Worm (Caenorhabditis elegans) whole organism, mixed stage, embryonic: Measurements from ENCODE around the gene mtp-18.

Source experiments
- bed-3 ChIP-seq: fragments of 200-800 bp; sonication (Bioruptor generic); optimal IDR thresholded peaks from 3 replicates; lab custom pipeline; 2018; ENCODE audit warnings: mild to moderate bottlenecking, missing genetic modification characterization, moderate library complexity, missing compliant biosample characterization
- blmp-1 ChIP-seq: fragments of 150-350 bp; optimal IDR thresholded peaks from 2 replicates; lab custom pipeline; 2014; ENCODE audit warnings: missing biosample characterization, missing genetic modification characterization
- ceh-39 ChIP-seq: fragments of 150-350 bp; optimal IDR thresholded peaks from 2 replicates; lab custom pipeline; 2014; ENCODE audit warnings: missing biosample characterization, missing genetic modification characterization
- ceh-43 ChIP-seq: fragments of 200-800 bp; sonication (Bioruptor generic); optimal IDR thresholded peaks from 2 replicates; lab custom pipeline; 2018; ENCODE audit warnings: mild to moderate bottlenecking, missing genetic modification characterization, moderate library complexity, missing compliant biosample characterization
- ceh-83 ChIP-seq: fragments of 200-800 bp; sonication (Bioruptor generic); optimal IDR thresholded peaks from 2 replicates; lab custom pipeline; 2018; ENCODE audit warnings: mild to moderate bottlenecking, missing genetic modification characterization, missing compliant biosample characterization
- ces-1 ChIP-seq: fragments of 150-350 bp; optimal IDR thresholded peaks from 2 replicates; lab custom pipeline; 2014; ENCODE audit warnings: missing biosample characterization, missing genetic modification reagents, missing genetic modification characterization
- cnd-1 ChIP-seq: fragments of 200-800 bp; sonication (Bioruptor generic); optimal IDR thresholded peaks from 2 replicates; lab custom pipeline; 2018; ENCODE audit warnings: mild to moderate bottlenecking, missing genetic modification characterization, missing compliant biosample characterization
- drap-1 ChIP-seq: fragments of 200-800 bp; sonication (Bioruptor generic); optimal IDR thresholded peaks from 3 replicates; lab custom pipeline; 2018; ENCODE audit warnings: mild to moderate bottlenecking, missing genetic modification characterization, missing compliant biosample characterization
- elt-1 ChIP-seq: sonication (generic microtip); optimal IDR thresholded peaks from 2 replicates; lab custom pipeline; 2017; ENCODE audit warnings: missing genetic modification characterization, mild to moderate bottlenecking, missing compliant biosample characterization, antibody characterized with exemption, moderate library complexity, borderline replicate concordance; ENCODE audit not compliant: insufficient read depth
- elt-3 ChIP-seq: fragments of 150-350 bp; optimal IDR thresholded peaks from 2 replicates; lab custom pipeline; 2014; ENCODE audit warnings: missing biosample characterization, missing genetic modification characterization
- flh-1 ChIP-seq: fragments of 200-800 bp; sonication (Bioruptor generic); optimal IDR thresholded peaks from 2 replicates; lab custom pipeline; 2018; ENCODE audit warnings: mild to moderate bottlenecking, missing genetic modification characterization, moderate library complexity, missing compliant biosample characterization
- ham-2 ChIP-seq: fragments of 200-800 bp; sonication (Bioruptor generic); optimal IDR thresholded peaks from 2 replicates; lab custom pipeline; 2018; ENCODE audit warnings: mild to moderate bottlenecking, missing genetic modification characterization, missing compliant biosample characterization
- hlh-1 ChIP-seq: fragments of 150-350 bp; optimal IDR thresholded peaks from 2 replicates; lab custom pipeline; 2014; ENCODE audit warnings: missing biosample characterization, missing genetic modification reagents, missing genetic modification characterization
- lin-13 ChIP-seq: fragments of 150-350 bp; optimal IDR thresholded peaks from 2 replicates; lab custom pipeline; 2014; ENCODE audit warnings: missing biosample characterization, missing genetic modification characterization
- lsy-2 ChIP-seq: fragments of 150-350 bp; optimal IDR thresholded peaks from 2 replicates; lab custom pipeline; 2014; ENCODE audit warnings: missing biosample characterization, missing genetic modification characterization
- mab-5 ChIP-seq: fragments of 150-350 bp; optimal IDR thresholded peaks from 2 replicates; lab custom pipeline; 2014; ENCODE audit warnings: missing biosample characterization, missing genetic modification characterization
- mls-2 ChIP-seq: sonication (generic microtip); optimal IDR thresholded peaks from 2 replicates; lab custom pipeline; 2016; ENCODE audit warnings: mild to moderate bottlenecking, missing genetic modification characterization, moderate library complexity, missing compliant biosample characterization
- nhr-12 ChIP-seq: fragments of 150-350 bp; optimal IDR thresholded peaks from 2 replicates; lab custom pipeline; 2014; ENCODE audit warnings: missing biosample characterization, missing genetic modification characterization
- nhr-2 ChIP-seq: fragments of 150-350 bp; optimal IDR thresholded peaks from 2 replicates; lab custom pipeline; 2014; ENCODE audit warnings: missing biosample characterization, missing genetic modification characterization
- nhr-237 ChIP-seq: fragments of 150-350 bp; optimal IDR thresholded peaks from 2 replicates; lab custom pipeline; 2014; ENCODE audit warnings: missing biosample characterization, missing genetic modification characterization
- nhr-76 ChIP-seq: sonication (generic microtip); optimal IDR thresholded peaks from 2 replicates; lab custom pipeline; 2017; ENCODE audit warnings: missing biosample characterization, missing genetic modification characterization
- pha-4 ChIP-seq: fragments of 150-350 bp; optimal IDR thresholded peaks from 2 replicates; lab custom pipeline; 2018; ENCODE audit warnings: missing biosample characterization, missing genetic modification reagents, missing genetic modification characterization
- sem-2 ChIP-seq: fragments of 200-800 bp; sonication (Bioruptor generic); optimal IDR thresholded peaks from 2 replicates; lab custom pipeline; 2018; ENCODE audit warnings: mild to moderate bottlenecking, missing genetic modification characterization, missing compliant biosample characterization
- snpc-4 ChIP-seq: fragments of 150-350 bp; optimal IDR thresholded peaks from 2 replicates; lab custom pipeline; 2014; ENCODE audit warnings: missing biosample characterization, missing genetic modification characterization
- sptf-1 ChIP-seq: sonication (generic microtip); optimal IDR thresholded peaks from 2 replicates; lab custom pipeline; 2017; ENCODE audit warnings: mild to moderate bottlenecking, missing genetic modification characterization, moderate library complexity, missing compliant biosample characterization
- tbx-8 ChIP-seq: fragments of 200-800 bp; sonication (Bioruptor generic); optimal IDR thresholded peaks from 2 replicates; lab custom pipeline; 2018; ENCODE audit warnings: mild to moderate bottlenecking, missing genetic modification characterization, moderate library complexity, missing compliant biosample characterization
- unc-120 ChIP-seq: sonication (generic microtip); optimal IDR thresholded peaks from 2 replicates; lab custom pipeline; 2017; ENCODE audit warnings: missing genetic modification characterization, missing compliant biosample characterization; ENCODE audit not compliant: poor library complexity, severe bottlenecking
- unc-62 ChIP-seq: fragments of 150-350 bp; optimal IDR thresholded peaks from 2 replicates; lab custom pipeline; 2014; ENCODE audit warnings: missing biosample characterization, missing genetic modification reagents, missing genetic modification characterization
- ztf-11 ChIP-seq: fragments of 150-350 bp; optimal IDR thresholded peaks from 2 replicates; lab custom pipeline; 2014; ENCODE audit warnings: missing biosample characterization, missing genetic modification characterization

The mtp-18 gene

ce11 chrX:6203315-6203714, 2.9 kb downstream of the mtp-18 start:
- no peak for TF ChIP-seq drap-1 (GFP tag; lab: Kevin White, UChicago)
- no peak for TF ChIP-seq mab-5
- TF ChIP-seq elt-1 (tag; lab: Kevin White, UChicago), result no peak
- no peak for TF ChIP-seq nhr-76 (tag; lab: Kevin White, UChicago)

- TF ChIP-seq mab-5 (no peak), ces-1 (GFP tag; lab: Kevin White, UChicago) (no peak), sptf-1 (tag; lab: Kevin White, UChicago) (no peak), ceh-83 (GFP tag; lab: Kevin White, UChicago) (no peak), nhr-2 (no peak), unc-62 (GFP tag; lab: Kevin White, UChicago) (no peak), ztf-11 (tag; lab: Kevin White, UChicago) (no peak), blmp-1 (tag; lab: Kevin White, UChicago) (no peak)
These were observed 3.4 kb downstream of the mtp-18 start for ce11 chrX:6202809-6203208.

- no peak for TF ChIP-seq ham-2
- TF ChIP-seq elt-3 (tag; lab: Kevin White, UChicago), result no peak
- no peak for TF ChIP-seq snpc-4 (tag; lab: Kevin White, UChicago)
- TF ChIP-seq ces-1 (GFP tag; lab: Kevin White, UChicago), result no peak
- no peak for TF ChIP-seq mab-5
- TF ChIP-seq tbx-8 (GFP tag; lab: Kevin White, UChicago), result no peak
- no peak for TF ChIP-seq sem-2 (GFP tag; lab: Kevin White, UChicago)
- no peak for TF ChIP-seq ceh-39
- no peak for TF ChIP-seq ztf-11 (tag; lab: Kevin White, UChicago)
- TF ChIP-seq nhr-2, result no peak
- TF ChIP-seq hlh-1 (tag; lab: Kevin White, UChicago), result no peak
These were observed 4.7 kb downstream of the mtp-18 start for ce11 chrX:6201542-6201941.

ce11 chrX:6196627-6197026, 9.6 kb downstream of the mtp-18 start, which contains the start of gene daf-9:
Gene daf-9, plus strand, starts transcription at chrX:6196927.
- TF ChIP-seq drap-1 (GFP tag; lab: Kevin White, UChicago) (no peak), nhr-2 (no peak), blmp-1 (tag; lab: Kevin White, UChicago) (no peak), ces-1 (GFP tag; lab: Kevin White, UChicago) (no peak), lsy-2 (tag; lab: Kevin White, UChicago) (no peak), elt-3 (tag; lab: Kevin White, UChicago) (no peak), cnd-1 (tag; lab: Kevin White, UChicago) (no peak), unc-62 (GFP tag; lab: Kevin White, UChicago) (no peak), flh-1 (GFP tag; lab: Kevin White, UChicago) (no peak), mab-5 (no peak), pha-4 (tag; lab: Kevin White, UChicago) (no peak), ceh-43 (GFP tag; lab: Kevin White, UChicago) (no peak)

- no peak for TF ChIP-seq lin-13
- TF ChIP-seq unc-62 (GFP tag; lab: Kevin White, UChicago), result no peak
- no peak for TF ChIP-seq nhr-237 (tag; lab: Kevin White, UChicago)
- TF ChIP-seq ceh-43 (GFP tag; lab: Kevin White, UChicago), result no peak
- no peak for TF ChIP-seq elt-3 (tag; lab: Kevin White, UChicago)
- no peak for TF ChIP-seq nhr-2
- TF ChIP-seq tbx-8 (GFP tag; lab: Kevin White, UChicago), result no peak
- TF ChIP-seq unc-120 (tag; lab: Kevin White, UChicago), result no peak
- no peak for TF ChIP-seq nhr-12 (tag; lab: Kevin White, UChicago)
- no peak for TF ChIP-seq elt-1 (tag; lab: Kevin White, UChicago)
- TF ChIP-seq pha-4 (tag; lab: Kevin White, UChicago), result no peak
- no peak for TF ChIP-seq sem-2 (GFP tag; lab: Kevin White, UChicago)
- TF ChIP-seq ztf-11 (tag; lab: Kevin White, UChicago), result no peak
- TF ChIP-seq blmp-1 (tag; lab: Kevin White, UChicago), result no peak
- TF ChIP-seq mls-2 (tag; lab: Kevin White, UChicago), result no peak
- no peak for TF ChIP-seq ham-2
These were observed 11.9 kb downstream of the mtp-18 start, which contains the start of gene ceh-54 for ce11 chrX:6194191-6194724. Gene ceh-54, minus strand, starts transcription at chrX:6194241.

ce11 chrX:6189955-6190354, 16.2 kb downstream of the mtp-18 start, which contains the start of gene T13C5.9:
Gene T13C5.9, plus strand, starts transcription at chrX:6190255.
- TF ChIP-seq unc-120 (tag; lab: Kevin White, UChicago), result no peak
- no peak for TF ChIP-seq sptf-1 (tag; lab: Kevin White, UChicago)
- TF ChIP-seq unc-62 (GFP tag; lab: Kevin White, UChicago), result no peak
- no peak for TF ChIP-seq hlh-1 (tag; lab: Kevin White, UChicago)
- TF ChIP-seq nhr-2, result no peak
- no peak for TF ChIP-seq ceh-43 (GFP tag; lab: Kevin White, UChicago)
- TF ChIP-seq lin-13, result no peak
- TF ChIP-seq bed-3 (GFP tag; lab: Kevin White, UChicago), result no peak
- TF ChIP-seq nhr-237 (tag; lab: Kevin White, UChicago), result no peak
- no peak for TF ChIP-seq ces-1 (GFP tag; lab: Kevin White, UChicago)
- no peak for TF ChIP-seq sem-2 (GFP tag; lab: Kevin White, UChicago)
- TF ChIP-seq, all 35 proteins: peak for 0
